Worm (Caenorhabditis elegans) whole organism, L4 larva: ENCODE measurements around the gene ZK185.4.

Source experiments
- F26F4.8 ChIP-seq: fragments of 200-800 bp; sonication (Bioruptor generic); conservative IDR thresholded peaks from 2 replicates; pipeline ENCODE4 v1.3.6; 2022; ENCODE audit warnings: missing genetic modification characterization, missing compliant biosample characterization
- F49E8.2 ChIP-seq: sonication (generic microtip); optimal IDR thresholded peaks from 2 replicates; lab custom pipeline; 2016; ENCODE audit warnings: missing compliant biosample characterization, mild to moderate bottlenecking, missing genetic modification characterization, borderline replicate concordance
- T26A8.4 ChIP-seq: fragments of 200-800 bp; sonication (Bioruptor generic); IDR thresholded peaks from 2 replicates; pipeline ENCODE4 v1.3.6; 2022; ENCODE audit warnings: missing genetic modification characterization, missing compliant biosample characterization
- ceh-20 ChIP-seq: fragments of 200-800 bp; sonication (Bioruptor generic); IDR thresholded peaks from 2 replicates; pipeline ENCODE4 v1.3.6; 2022; ENCODE audit warnings: missing genetic modification reagents, missing genetic modification characterization, missing compliant biosample characterization
- ceh-32 ChIP-seq: sonication (generic microtip); optimal IDR thresholded peaks from 2 replicates; lab custom pipeline; 2016; ENCODE audit warnings: mild to moderate bottlenecking, missing genetic modification characterization, missing compliant biosample characterization; ENCODE audit not compliant: poor library complexity
- ceh-82 ChIP-seq: sonication (generic microtip); optimal IDR thresholded peaks from 2 replicates; lab custom pipeline; 2017; ENCODE audit warnings: missing biosample characterization, missing genetic modification characterization
- daf-16 ChIP-seq, 3 experiments: sonication (generic microtip); optimal IDR thresholded peaks; 2 replicates each; lab custom pipeline; 2016 to 2017; ENCODE audit warnings: missing genetic modification characterization in 3 of 3, missing genetic modification reagents in 3 of 3, mild to moderate bottlenecking in 2 of 3, missing compliant biosample characterization in 2 of 3, missing biosample characterization in 1 of 3, moderate library complexity in 1 of 3
- dmd-6 ChIP-seq: fragments of 200-800 bp; sonication (Bioruptor generic); IDR thresholded peaks from 2 replicates; pipeline ENCODE4 v1.3.6; 2022; ENCODE audit warnings: missing genetic modification reagents, missing genetic modification characterization, missing compliant biosample characterization
- duxl-1 ChIP-seq: sonication (generic microtip); optimal IDR thresholded peaks from 2 replicates; lab custom pipeline; 2016; ENCODE audit warnings: mild to moderate bottlenecking, missing genetic modification characterization, moderate library complexity, missing compliant biosample characterization; ENCODE audit not compliant: poor library complexity
- dve-1 ChIP-seq: sonication (generic microtip); optimal IDR thresholded peaks from 2 replicates; lab custom pipeline; 2017; ENCODE audit warnings: antibody characterized with exemption, mild to moderate bottlenecking, missing genetic modification characterization, missing compliant biosample characterization; ENCODE audit not compliant: insufficient read depth
- egl-43 ChIP-seq: fragments of 200-800 bp; sonication (Bioruptor generic); IDR thresholded peaks from 2 replicates; pipeline ENCODE4 v1.3.6; 2022; ENCODE audit warnings: missing genetic modification reagents, missing genetic modification characterization, missing compliant biosample characterization
- hlh-11 ChIP-seq: fragments of 200-800 bp; sonication (Bioruptor generic); optimal IDR thresholded peaks from 2 replicates; lab custom pipeline; 2018; ENCODE audit warnings: mild to moderate bottlenecking, missing genetic modification characterization, missing compliant biosample characterization
- hlh-30 ChIP-seq: sonication (generic microtip); optimal IDR thresholded peaks from 2 replicates; lab custom pipeline; 2017; ENCODE audit warnings: antibody characterized with exemption, mild to moderate bottlenecking, missing genetic modification characterization, missing compliant biosample characterization; ENCODE audit not compliant: insufficient read depth
- lin-39 ChIP-seq: fragments of 150-350 bp; optimal IDR thresholded peaks from 2 replicates; lab custom pipeline; 2014; ENCODE audit warnings: missing biosample characterization, missing genetic modification reagents, missing genetic modification characterization
- lsy-2 ChIP-seq, 2 experiments: fragments of 150-350 bp in 1 of 2; sonication (generic microtip) in 1 of 2; optimal IDR thresholded peaks; 2 replicates each; lab custom pipeline; 2014 to 2017; ENCODE audit warnings: missing biosample characterization in 2 of 2, missing genetic modification characterization in 2 of 2
- madf-5 ChIP-seq, 2 experiments: fragments of 200-800 bp; sonication (Bioruptor generic); IDR thresholded peaks; 2 replicates each; pipeline ENCODE4 v1.3.6; 2022; ENCODE audit warnings: missing compliant biosample characterization in 2 of 2, missing genetic modification characterization in 2 of 2
- mes-2 ChIP-seq: sonication (generic microtip); optimal IDR thresholded peaks from 2 replicates; lab custom pipeline; 2016; ENCODE audit warnings: missing genotype, mild to moderate bottlenecking, missing genetic modification characterization, missing compliant biosample characterization; ENCODE audit not compliant: poor library complexity, severe bottlenecking
- mxl-3 ChIP-seq: fragments of 200-800 bp; sonication (Bioruptor generic); optimal IDR thresholded peaks from 2 replicates; lab custom pipeline; 2018; ENCODE audit warnings: mild to moderate bottlenecking, missing genetic modification characterization, missing compliant biosample characterization
- nhr-28 ChIP-seq: fragments of 150-350 bp; optimal IDR thresholded peaks from 2 replicates; lab custom pipeline; 2014; ENCODE audit warnings: missing biosample characterization, missing genetic modification characterization
- nhr-42 ChIP-seq: fragments of 200-800 bp; sonication (Bioruptor generic); IDR thresholded peaks from 2 replicates; pipeline ENCODE4 v1.3.6; 2022; ENCODE audit warnings: missing genetic modification characterization, missing compliant biosample characterization
- nhr-76 ChIP-seq: fragments of 150-350 bp; optimal IDR thresholded peaks from 2 replicates; lab custom pipeline; 2014; ENCODE audit warnings: missing biosample characterization, missing genetic modification characterization
- nhr-77 ChIP-seq: fragments of 150-350 bp; optimal IDR thresholded peaks from 2 replicates; lab custom pipeline; 2014; ENCODE audit warnings: missing biosample characterization, missing genetic modification characterization
- php-3 ChIP-seq: fragments of 200-800 bp; sonication (Bioruptor generic); IDR thresholded peaks from 2 replicates; pipeline ENCODE4 v1.3.6; 2022; ENCODE audit warnings: missing genetic modification reagents, missing genetic modification characterization, missing compliant biosample characterization
- pqm-1 ChIP-seq: sonication (generic microtip); optimal IDR thresholded peaks from 2 replicates; lab custom pipeline; 2017; ENCODE audit warnings: missing biosample characterization, missing genetic modification characterization
- rbr-2 ChIP-seq: sonication (generic microtip); optimal IDR thresholded peaks from 2 replicates; lab custom pipeline; 2016; ENCODE audit warnings: missing genotype, missing genetic modification characterization, missing compliant biosample characterization
- unc-62 ChIP-seq, 3 experiments: fragments of 150-350 bp in 1 of 3; sonication (generic microtip); optimal IDR thresholded peaks in 2 of 3; peaks in 1 of 3; 1 replicate in 1 of 3; 2 replicates in 2 of 3; lab custom pipeline; 2014 to 2017; ENCODE audit warnings: missing biosample characterization in 3 of 3, missing genetic modification characterization in 3 of 3, missing genetic modification reagents in 3 of 3, missing genotype in 1 of 3
- zag-1 ChIP-seq: fragments of 150-350 bp; optimal IDR thresholded peaks from 2 replicates; lab custom pipeline; 2014; ENCODE audit warnings: missing biosample characterization, missing genetic modification characterization

ZK185.4 gene

DNA sequence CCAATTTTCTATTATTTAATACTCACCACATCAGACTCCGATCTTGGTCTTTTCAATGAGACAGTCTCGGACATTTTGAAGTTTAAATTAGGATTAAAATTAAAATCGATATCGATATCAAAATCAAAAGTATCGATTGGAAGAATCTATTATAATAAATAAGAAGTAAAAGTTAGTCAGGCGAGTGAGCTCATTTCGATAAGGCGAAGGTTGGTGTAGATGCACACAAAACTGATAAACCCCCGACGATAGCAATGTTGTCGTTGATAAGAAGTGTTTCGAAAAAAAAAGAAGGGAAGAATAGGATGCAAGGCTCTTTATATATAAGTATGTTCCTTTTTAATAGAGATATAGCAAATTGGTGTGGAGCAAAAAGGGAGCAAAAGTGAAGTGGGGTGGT is 50.4 kb downstream of the ZK185.4 start, which contains the start of gene M01H9.4:
Gene M01H9.4 (minus strand): TSS at position 379 of the 400 bp plus-strand sequence.
- TF ChIP-seq hlh-30 (tag; lab: Kevin White, UChicago) = peak; percentile 26
- peak; percentile 89 for TF ChIP-seq dve-1 (tag; lab: Kevin White, UChicago)
- no peak for TF ChIP-seq nhr-76 (tag; lab: Kevin White, UChicago)
- no peak for TF ChIP-seq daf-16 (GFP tag; optimal IDR thresholded peaks at IDR 0.05; lab: Kevin White, UChicago)
- TF ChIP-seq daf-16 (tag; optimal IDR thresholded peaks at IDR 0.05; lab: Kevin White, UChicago) = peak; percentile 94
- no peak for TF ChIP-seq duxl-1 (tag; lab: Kevin White, UChicago)
- TF ChIP-seq pqm-1 = peak; percentile 99
- no peak for TF ChIP-seq unc-62 (GFP tag; optimal IDR thresholded peaks at IDR 0.05 in 1 of 2; lab: Kevin White, UChicago)
- no peak for TF ChIP-seq unc-62 (tag; optimal IDR thresholded peaks at IDR 0.05; lab: Kevin White, UChicago)
- peak; percentile 76 for TF ChIP-seq dmd-6 (GFP tag; lab: Robert Waterston, UW)
- TF ChIP-seq mes-2 (tag; lab: Kevin White, UChicago) = no peak
- TF ChIP-seq hlh-11 (tag; lab: Kevin White, UChicago) = peak; percentile 67
- peak; percentile 50 for TF ChIP-seq nhr-77
- TF ChIP-seq mxl-3 = peak; percentile 4
- peak; percentile 93 for TF ChIP-seq nhr-28 (tag; lab: Kevin White, UChicago)
- TF ChIP-seq lsy-2 (tag; optimal IDR thresholded peaks at IDR 0.05; lab: Kevin White, UChicago) = peak in 1 of 2 experiments; percentile 28

- TF ChIP-seq ceh-82 (tag; lab: Kevin White, UChicago) = no peak
- TF ChIP-seq egl-43 (GFP tag; lab: Robert Waterston, UW) = no peak
- TF ChIP-seq nhr-28 (tag; lab: Kevin White, UChicago) = peak; percentile 31
- TF ChIP-seq F49E8.2 (tag; lab: Kevin White, UChicago) = no peak
- no peak for TF ChIP-seq madf-5 (GFP tag; IDR thresholded peaks at IDR 0.05; lab: Robert Waterston, UW)
- TF ChIP-seq dve-1 (tag; lab: Kevin White, UChicago) = peak; percentile 13
- no peak for TF ChIP-seq lin-39 (tag; lab: Kevin White, UChicago)
- TF ChIP-seq F26F4.8 (GFP tag; lab: Robert Waterston, UW) = no peak
- no peak for TF ChIP-seq T26A8.4
- TF ChIP-seq nhr-42 (GFP tag; lab: Robert Waterston, UW) = no peak
- TF ChIP-seq zag-1 (tag; lab: Kevin White, UChicago) = no peak
- TF ChIP-seq php-3 (GFP tag; lab: Robert Waterston, UW) = no peak
- TF ChIP-seq rbr-2 = no peak
- no peak for TF ChIP-seq ceh-20 (GFP tag; lab: Robert Waterston, UW)
- TF ChIP-seq pqm-1 = peak; percentile 6
- no peak for TF ChIP-seq daf-16 (GFP tag; optimal IDR thresholded peaks at IDR 0.05; lab: Kevin White, UChicago)
- peak; percentile 59 for TF ChIP-seq daf-16 (tag; optimal IDR thresholded peaks at IDR 0.05; lab: Kevin White, UChicago)
- TF ChIP-seq hlh-30 (tag; lab: Kevin White, UChicago) = peak; percentile 41
- TF ChIP-seq ceh-32 (tag; lab: Kevin White, UChicago) = no peak
- TF ChIP-seq, all 104 proteins: peak for 5
Measured at ce11 chrIV:4481298-4481697, 51.6 kb downstream of the ZK185.4 start.
